Worm (Caenorhabditis elegans) whole organism, L4 larva: ENCODE data around the gene ZK809.8.

ENCODE experiments used
- R02D3.7 ChIP-seq: fragments of 150-350 bp; sonication (generic microtip); optimal IDR thresholded peaks from 3 replicates; lab custom pipeline; 2014; ENCODE audit warnings: missing biosample characterization, missing genetic modification characterization
- T20F7.1 ChIP-seq: fragments of 200-800 bp; sonication (Bioruptor generic); optimal IDR thresholded peaks from 2 replicates; lab custom pipeline; 2018; ENCODE audit warnings: mild to moderate bottlenecking, missing genetic modification characterization, missing compliant biosample characterization
- T26A8.4 ChIP-seq: fragments of 200-800 bp; sonication (Bioruptor generic); IDR thresholded peaks from 2 replicates; pipeline ENCODE4 v1.3.6; 2022; ENCODE audit warnings: missing genetic modification characterization, missing compliant biosample characterization
- Y105C5A.15 ChIP-seq: fragments of 200-800 bp; sonication (Bioruptor generic); IDR thresholded peaks from 2 replicates; pipeline ENCODE4 v1.3.6; 2022; ENCODE audit warnings: missing genetic modification characterization, missing compliant biosample characterization
- Y48G9A.11 ChIP-seq: fragments of 200-800 bp; sonication (Bioruptor generic); IDR thresholded peaks from 2 replicates; pipeline ENCODE4 v1.3.6; 2022; ENCODE audit warnings: missing genetic modification reagents, missing genetic modification characterization, missing compliant biosample characterization
- Y5F2A.4 ChIP-seq: fragments of 200-800 bp; sonication (Bioruptor generic); optimal IDR thresholded peaks from 2 replicates; lab custom pipeline; 2018; ENCODE audit warnings: mild to moderate bottlenecking, missing genetic modification characterization, missing compliant biosample characterization
- ZK337.2 ChIP-seq: fragments of 200-800 bp; sonication (Bioruptor generic); IDR thresholded peaks from 2 replicates; pipeline ENCODE4 v1.3.6; 2022; ENCODE audit warnings: missing genetic modification reagents, missing genetic modification characterization, missing compliant biosample characterization
- aly-2 ChIP-seq: sonication (generic microtip); optimal IDR thresholded peaks from 2 replicates; lab custom pipeline; 2018; ENCODE audit warnings: missing biosample characterization, missing genetic modification characterization
- ama-1 ChIP-seq: fragments of 150-350 bp; optimal IDR thresholded peaks from 2 replicates; lab custom pipeline; 2014; ENCODE audit warnings: inconsistent platforms, mixed read lengths
- arid-1 ChIP-seq: fragments of 200-800 bp; sonication (Bioruptor generic); conservative IDR thresholded peaks from 2 replicates; pipeline ENCODE4 v1.3.6; 2022; ENCODE audit warnings: missing genetic modification reagents, missing genetic modification characterization, missing compliant biosample characterization
- ceh-62 ChIP-seq: sonication (generic microtip); optimal IDR thresholded peaks from 2 replicates; lab custom pipeline; 2017; ENCODE audit warnings: missing biosample characterization, missing genetic modification characterization
- daf-8 ChIP-seq: fragments of 200-800 bp; sonication (Bioruptor generic); IDR thresholded peaks from 2 replicates; pipeline ENCODE4 v1.3.6; 2022; ENCODE audit warnings: missing genetic modification characterization, missing compliant biosample characterization
- dpl-1 ChIP-seq: fragments of 150-350 bp; optimal IDR thresholded peaks from 2 replicates; lab custom pipeline; 2014; ENCODE audit warnings: missing biosample characterization, missing genetic modification reagents, missing genetic modification characterization
- duxl-1 ChIP-seq: sonication (generic microtip); optimal IDR thresholded peaks from 2 replicates; lab custom pipeline; 2016; ENCODE audit warnings: mild to moderate bottlenecking, missing genetic modification characterization, moderate library complexity, missing compliant biosample characterization; ENCODE audit not compliant: poor library complexity
- egl-43 ChIP-seq: fragments of 200-800 bp; sonication (Bioruptor generic); IDR thresholded peaks from 2 replicates; pipeline ENCODE4 v1.3.6; 2022; ENCODE audit warnings: missing genetic modification reagents, missing genetic modification characterization, missing compliant biosample characterization
- fkh-10 ChIP-seq: fragments of 150-350 bp; optimal IDR thresholded peaks from 2 replicates; lab custom pipeline; 2014; ENCODE audit warnings: missing biosample characterization, missing genetic modification reagents, missing genetic modification characterization
- fos-1 ChIP-seq: fragments of 150-350 bp; optimal IDR thresholded peaks from 2 replicates; lab custom pipeline; 2014; ENCODE audit warnings: missing biosample characterization, missing genetic modification characterization
- gei-8 ChIP-seq: fragments of 200-800 bp; sonication (Bioruptor generic); optimal IDR thresholded peaks from 2 replicates; lab custom pipeline; 2018; ENCODE audit warnings: mild to moderate bottlenecking, missing genetic modification characterization, missing compliant biosample characterization
- hlh-30 ChIP-seq: sonication (generic microtip); optimal IDR thresholded peaks from 2 replicates; lab custom pipeline; 2017; ENCODE audit warnings: antibody characterized with exemption, mild to moderate bottlenecking, missing genetic modification characterization, missing compliant biosample characterization; ENCODE audit not compliant: insufficient read depth
- jun-1 ChIP-seq: fragments of 150-350 bp; optimal IDR thresholded peaks from 2 replicates; lab custom pipeline; 2014; ENCODE audit warnings: missing biosample characterization, missing genetic modification reagents, missing genetic modification characterization
- lin-1 ChIP-seq: fragments of 200-800 bp; sonication (Bioruptor generic); IDR thresholded peaks from 2 replicates; pipeline ENCODE4 v1.3.6; 2022; ENCODE audit warnings: missing genetic modification reagents, missing genetic modification characterization, missing compliant biosample characterization
- lin-15B ChIP-seq: fragments of 150-350 bp; sonication (generic microtip); optimal IDR thresholded peaks from 3 replicates; lab custom pipeline; 2014; ENCODE audit warnings: missing biosample characterization, missing genetic modification characterization
- nhr-111 ChIP-seq: fragments of 200-800 bp; sonication (Bioruptor generic); optimal IDR thresholded peaks from 2 replicates; lab custom pipeline; 2018; ENCODE audit warnings: mild to moderate bottlenecking, missing genetic modification characterization, missing compliant biosample characterization
- nhr-25 ChIP-seq: sonication (generic microtip); optimal IDR thresholded peaks from 2 replicates; lab custom pipeline; 2017; ENCODE audit warnings: missing genetic modification characterization, mild to moderate bottlenecking, missing compliant biosample characterization, antibody characterized with exemption, moderate library complexity, borderline replicate concordance; ENCODE audit not compliant: insufficient read depth
- nhr-48 ChIP-seq: sonication (generic microtip); optimal IDR thresholded peaks from 2 replicates; lab custom pipeline; 2016; ENCODE audit warnings: mild to moderate bottlenecking, missing genetic modification characterization, missing compliant biosample characterization
- nhr-76 ChIP-seq: fragments of 150-350 bp; optimal IDR thresholded peaks from 2 replicates; lab custom pipeline; 2014; ENCODE audit warnings: missing biosample characterization, missing genetic modification characterization
- pha-4 ChIP-seq, 2 experiments: fragments of 150-350 bp in 1 of 2; fragments of 200-800 bp in 1 of 2; sonication (Bioruptor generic) in 1 of 2; IDR thresholded peaks in 1 of 2; optimal IDR thresholded peaks in 1 of 2; 2 replicates each; pipeline versions ENCODE4 v1.3.6 to Lab custom; 2014 to 2022; ENCODE audit warnings: missing genetic modification characterization in 2 of 2, missing genetic modification reagents in 2 of 2, missing biosample characterization in 1 of 2, missing compliant biosample characterization in 1 of 2
- pqm-1 ChIP-seq: sonication (generic microtip); optimal IDR thresholded peaks from 2 replicates; lab custom pipeline; 2017; ENCODE audit warnings: missing biosample characterization, missing genetic modification characterization
- saeg-2 ChIP-seq: fragments of 200-800 bp; sonication (Bioruptor generic); IDR thresholded peaks from 2 replicates; pipeline ENCODE4 v1.3.6; 2022; ENCODE audit warnings: missing genetic modification reagents, missing genetic modification characterization, missing compliant biosample characterization
- sdz-12 ChIP-seq: fragments of 200-800 bp; sonication (Bioruptor generic); optimal IDR thresholded peaks from 2 replicates; lab custom pipeline; 2018; ENCODE audit warnings: mild to moderate bottlenecking, missing genetic modification characterization, missing compliant biosample characterization
- snpc-1.2 ChIP-seq: fragments of 200-800 bp; sonication (Bioruptor generic); IDR thresholded peaks from 2 replicates; pipeline ENCODE4 v1.3.6; 2022; ENCODE audit warnings: missing genetic modification reagents, missing genetic modification characterization, missing compliant biosample characterization
- spr-1 ChIP-seq: sonication (generic microtip); optimal IDR thresholded peaks from 2 replicates; lab custom pipeline; 2016; ENCODE audit warnings: mild to moderate bottlenecking, missing genetic modification characterization, missing compliant biosample characterization
- spr-3 ChIP-seq: fragments of 200-800 bp; sonication (Bioruptor generic); optimal IDR thresholded peaks from 2 replicates; lab custom pipeline; 2018; ENCODE audit warnings: mild to moderate bottlenecking, missing genetic modification characterization, missing compliant biosample characterization
- unc-130 ChIP-seq: sonication (generic microtip); optimal IDR thresholded peaks from 2 replicates; lab custom pipeline; 2016; ENCODE audit warnings: missing genetic modification reagents, missing genetic modification characterization, missing compliant biosample characterization
- unc-62 ChIP-seq, 3 experiments: fragments of 150-350 bp in 1 of 3; sonication (generic microtip); optimal IDR thresholded peaks in 2 of 3; peaks in 1 of 3; 1 replicate in 1 of 3; 2 replicates in 2 of 3; lab custom pipeline; 2014 to 2017; ENCODE audit warnings: missing biosample characterization in 3 of 3, missing genetic modification characterization in 3 of 3, missing genetic modification reagents in 3 of 3, missing genotype in 1 of 3
- zfp-2 ChIP-seq: sonication (generic microtip); optimal IDR thresholded peaks from 2 replicates; lab custom pipeline; 2016; ENCODE audit warnings: mild to moderate bottlenecking, missing genetic modification characterization, missing compliant biosample characterization

The ZK809.8 gene

ce11 chrIV:11681905-11682304 lies 33.0 kb upstream of the ZK809.8 start, which contains the start of gene ZK792.4:
Gene ZK792.4 (minus strand): TSS chrIV:11682005.
- TF ChIP-seq ama-1 (lab: Kevin White, UChicago), result no peak
- TF ChIP-seq hlh-30 (tag; lab: Kevin White, UChicago), result no peak
- TF ChIP-seq egl-43 (GFP tag; lab: Robert Waterston, UW), result no peak
- no peak for TF ChIP-seq saeg-2 (GFP tag; lab: Robert Waterston, UW)
- no peak for TF ChIP-seq daf-8 (GFP tag; lab: Robert Waterston, UW)
- TF ChIP-seq spr-1, result no peak
- TF ChIP-seq Y5F2A.4, result no peak
- TF ChIP-seq nhr-111 (GFP tag; lab: Kevin White, UChicago), result no peak
- TF ChIP-seq lin-15B (tag; lab: Kevin White, UChicago), result no peak
- TF ChIP-seq jun-1 (tag; lab: Kevin White, UChicago), result no peak
- TF ChIP-seq fos-1 (tag; lab: Kevin White, UChicago), result no peak
- TF ChIP-seq lin-1 (GFP tag; lab: Robert Waterston, UW), result no peak
- TF ChIP-seq arid-1, result no peak
- TF ChIP-seq R02D3.7 (tag; lab: Kevin White, UChicago), result no peak
- no peak for TF ChIP-seq unc-130 (GFP tag; lab: Kevin White, UChicago)
- no peak for TF ChIP-seq nhr-25
- no peak for TF ChIP-seq Y105C5A.15 (GFP tag; lab: Robert Waterston, UW)

- TF ChIP-seq snpc-1.2 (GFP tag; lab: Robert Waterston, UW) (no peak), fkh-10 (no peak), duxl-1 (tag; lab: Kevin White, UChicago) (no peak), daf-8 (GFP tag; lab: Robert Waterston, UW) (no peak)
Observed at ce11 chrIV:11676054-11676453, 27.2 kb upstream of the ZK809.8 start, which contains the start of gene inx-9. Gene inx-9 (plus strand): TSS chrIV:11676354.

- TF ChIP-seq T20F7.1 (GFP tag; lab: Kevin White, UChicago), result no peak
- no peak for TF ChIP-seq dpl-1 (GFP tag; lab: Kevin White, UChicago)
- TF ChIP-seq pqm-1, result no peak
- TF ChIP-seq gei-8 (GFP tag; lab: Kevin White, UChicago), result no peak
- TF ChIP-seq saeg-2 (GFP tag; lab: Robert Waterston, UW), result no peak
- no peak for TF ChIP-seq pha-4 (GFP tag; IDR thresholded peaks at IDR 0.05; lab: Robert Waterston, UW)
- TF ChIP-seq pha-4 (tag; optimal IDR thresholded peaks at IDR 0.05; lab: Kevin White, UChicago), result no peak
- TF ChIP-seq ceh-62 (tag; lab: Kevin White, UChicago), result no peak
- TF ChIP-seq fos-1 (tag; lab: Kevin White, UChicago), result no peak
- TF ChIP-seq nhr-48 (tag; lab: Kevin White, UChicago), result no peak
- no peak for TF ChIP-seq Y48G9A.11 (GFP tag; lab: Robert Waterston, UW)
- no peak for TF ChIP-seq ZK337.2 (GFP tag; lab: Robert Waterston, UW)
Observed at ce11 chrIV:11673543-11673942, 24.7 kb upstream of the ZK809.8 start, which contains the start of gene inx-8. Gene inx-8 (plus strand): TSS chrIV:11673843.

- TF ChIP-seq T26A8.4, result no peak
- TF ChIP-seq unc-62 (GFP tag; optimal IDR thresholded peaks at IDR 0.05 in 1 of 2; lab: Kevin White, UChicago), result peak in 1 of 2 experiments; percentile 93
- TF ChIP-seq unc-62 (tag; optimal IDR thresholded peaks at IDR 0.05; lab: Kevin White, UChicago), result no peak
Observed at ce11 chrIV:11668001-11668400, 19.1 kb upstream of the ZK809.8 start, which contains the start of gene atg-4.2. Gene atg-4.2 (plus strand): TSS chrIV:11668024.

ce11 chrIV:11665010-11665409 lies 16.1 kb upstream of the ZK809.8 start, which contains the start of gene ZK809.9:
Gene ZK809.9 (plus strand): TSS chrIV:11665310.
- no peak for TF ChIP-seq aly-2 (tag; lab: Kevin White, UChicago)
- no peak for TF ChIP-seq sdz-12
- no peak for TF ChIP-seq lin-15B (tag; lab: Kevin White, UChicago)
- no peak for TF ChIP-seq spr-3 (GFP tag; lab: Kevin White, UChicago)
- TF ChIP-seq unc-62 (GFP tag; optimal IDR thresholded peaks at IDR 0.05 in 1 of 2; lab: Kevin White, UChicago), result no peak
- TF ChIP-seq unc-62 (tag; optimal IDR thresholded peaks at IDR 0.05; lab: Kevin White, UChicago), result no peak
- no peak for TF ChIP-seq zfp-2 (tag; lab: Kevin White, UChicago)
- no peak for TF ChIP-seq nhr-76 (tag; lab: Kevin White, UChicago)
- TF ChIP-seq, all 104 proteins: peak for 0
